Worm (Caenorhabditis elegans) whole organism, L1 larva: ENCODE measurements around the gene tag-281.

ENCODE experiments used
- egl-27 ChIP-seq, 2 experiments: fragments of 150-350 bp in 1 of 2; sonication (generic microtip); optimal IDR thresholded peaks; 3 replicates each; lab custom pipeline; 2017 to 2018; ENCODE audit warnings: missing biosample characterization in 2 of 2, missing genetic modification characterization in 2 of 2, missing genetic modification reagents in 2 of 2
- lin-15B ChIP-seq: fragments of 150-350 bp; sonication (generic microtip); optimal IDR thresholded peaks from 3 replicates; lab custom pipeline; 2014; ENCODE audit warnings: missing biosample characterization, missing genetic modification characterization
- snpc-4 ChIP-seq: fragments of 150-350 bp; optimal IDR thresholded peaks from 2 replicates; lab custom pipeline; 2014; ENCODE audit warnings: missing biosample characterization, missing genetic modification characterization

DNA sequence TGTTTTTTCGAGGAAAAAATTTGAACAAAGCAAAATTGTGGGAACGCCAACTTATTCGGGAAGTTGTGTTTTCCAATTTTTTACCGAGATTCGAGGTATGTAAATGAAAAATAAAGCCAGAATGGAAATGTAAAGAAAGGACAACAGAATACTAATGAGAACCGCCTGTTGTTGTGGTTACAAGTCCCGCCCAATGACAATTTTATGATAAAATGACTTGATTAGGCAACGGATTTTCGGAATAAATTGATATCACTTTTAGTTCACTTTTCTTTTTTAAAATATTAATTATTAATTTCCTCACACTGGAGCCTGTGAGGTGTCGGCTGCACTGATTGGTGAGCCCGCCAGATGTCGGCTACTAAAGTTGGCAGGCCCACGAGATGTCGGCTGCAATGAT lies 27.2 kb upstream of the tag-281 start, which contains the start of gene dct-12:
- TF ChIP-seq snpc-4 (tag; lab: Kevin White, UChicago) (no peak), lin-15B (tag; lab: Kevin White, UChicago) (no peak), egl-27 (tag; optimal IDR thresholded peaks at IDR 0.05; lab: Kevin White, UChicago) (no peak)
